Worm (Caenorhabditis elegans) whole organism, L4/young adult: Measurements from ENCODE around the gene cks-1.

Source experiments
- W03F9.2 ChIP-seq: fragments of 150-350 bp; optimal IDR thresholded peaks from 2 replicates; lab custom pipeline; 2014; ENCODE audit warnings: missing biosample characterization, missing genetic modification characterization
- dao-5 ChIP-seq: sonication (generic microtip); optimal IDR thresholded peaks from 2 replicates; lab custom pipeline; 2016; ENCODE audit warnings: missing genotype, missing genetic modification characterization, moderate library complexity, missing compliant biosample characterization
- him-1 ChIP-seq: sonication (generic microtip); optimal IDR thresholded peaks from 2 replicates; lab custom pipeline; 2016; ENCODE audit warnings: missing genotype, missing genetic modification reagents, missing genetic modification characterization, missing compliant biosample characterization

The cks-1 gene

ce11 chrIV:8526579-8526978, 12.9 kb downstream of the cks-1 start:
- TF ChIP-seq dao-5 = no peak

ce11 chrIV:8527598-8528012, 13.9 kb downstream of the cks-1 start:
- no peak for TF ChIP-seq dao-5
- TF ChIP-seq W03F9.2 (tag; lab: Kevin White, UChicago) = peak; percentile 58

- TF ChIP-seq him-1 (no peak), dao-5 (no peak), W03F9.2 (tag; lab: Kevin White, UChicago) (no peak)
Measured at ce11 chrIV:8528345-8528744, 14.6 kb downstream of the cks-1 start.

ce11 chrIV:8529039-8529438, 15.3 kb downstream of the cks-1 start:
- TF ChIP-seq him-1 (no peak), dao-5 (no peak), W03F9.2 (tag; lab: Kevin White, UChicago) (no peak)

- TF ChIP-seq W03F9.2 (tag; lab: Kevin White, UChicago) (peak; percentile 46), him-1 (no peak)
Measured at ce11 chrIV:8530042-8531027, 16.6 kb downstream of the cks-1 start.

- TF ChIP-seq dao-5 = no peak
- no peak for TF ChIP-seq W03F9.2 (tag; lab: Kevin White, UChicago)
- no peak for TF ChIP-seq him-1
Measured at ce11 chrIV:8532024-8532423, 18.3 kb downstream of the cks-1 start.

ce11 chrIV:8532796-8533195, 19.1 kb downstream of the cks-1 start:
- TF ChIP-seq dao-5 (no peak), W03F9.2 (tag; lab: Kevin White, UChicago) (no peak), him-1 (no peak)

- no peak for TF ChIP-seq him-1
- no peak for TF ChIP-seq dao-5
- no peak for TF ChIP-seq W03F9.2 (tag; lab: Kevin White, UChicago)
Measured at ce11 chrIV:8534189-8534588, 20.5 kb downstream of the cks-1 start.

- TF ChIP-seq W03F9.2 (tag; lab: Kevin White, UChicago) (peak; percentile 23), dao-5 (no peak), him-1 (no peak)
Measured at ce11 chrIV:8534997-8535414, 21.3 kb downstream of the cks-1 start.

ce11 chrIV:8535946-8536345, 22.2 kb downstream of the cks-1 start:
- no peak for TF ChIP-seq W03F9.2 (tag; lab: Kevin White, UChicago)
- TF ChIP-seq dao-5 = no peak
- TF ChIP-seq him-1 = no peak

- TF ChIP-seq dao-5 (no peak), W03F9.2 (tag; lab: Kevin White, UChicago) (no peak), him-1 (no peak)
Measured at ce11 chrIV:8538011-8538658, 24.4 kb downstream of the cks-1 start.

- TF ChIP-seq W03F9.2 (tag; lab: Kevin White, UChicago) = no peak
- TF ChIP-seq him-1 = no peak
- TF ChIP-seq dao-5 = no peak
Measured at ce11 chrIV:8538659-8539173, 25.0 kb downstream of the cks-1 start, which contains the start of gene hyl-1. hyl-1 (plus strand) TSS chrIV:8539123.

ce11 chrIV:8539645-8540044, 25.9 kb downstream of the cks-1 start:
- TF ChIP-seq dao-5 (no peak), him-1 (no peak), W03F9.2 (tag; lab: Kevin White, UChicago) (no peak)

- no peak for TF ChIP-seq dao-5
- no peak for TF ChIP-seq W03F9.2 (tag; lab: Kevin White, UChicago)
- no peak for TF ChIP-seq him-1
Measured at ce11 chrIV:8540268-8540667, 26.5 kb downstream of the cks-1 start.

- TF ChIP-seq dao-5 (no peak), him-1 (no peak), W03F9.2 (tag; lab: Kevin White, UChicago) (no peak)
Measured at ce11 chrIV:8542272-8542671, 28.6 kb downstream of the cks-1 start.
